Worm (Caenorhabditis elegans) whole organism, early embryonic: ENCODE results near the gene C05B5.17.

Experiments used
- B0310.2 ChIP-seq: sonication (generic microtip); optimal IDR thresholded peaks from 2 replicates; lab custom pipeline; 2016; ENCODE audit warnings: mild to moderate bottlenecking, missing genetic modification characterization, missing compliant biosample characterization
- ama-1 ChIP-seq: fragments of 150-350 bp; optimal IDR thresholded peaks from 2 replicates; lab custom pipeline; 2014
- ceh-13 ChIP-seq: fragments of 200-800 bp; sonication (Bioruptor generic); optimal IDR thresholded peaks from 2 replicates; lab custom pipeline; 2018; ENCODE audit warnings: mild to moderate bottlenecking, missing genetic modification characterization, missing compliant biosample characterization
- ceh-36 ChIP-seq: sonication (generic microtip); optimal IDR thresholded peaks from 2 replicates; lab custom pipeline; 2016; ENCODE audit warnings: missing genetic modification characterization, inconsistent platforms, missing compliant biosample characterization
- flt-1 ChIP-seq: fragments of 200-800 bp; sonication (Bioruptor generic); IDR thresholded peaks from 2 replicates; pipeline ENCODE4 v1.3.6; 2022; ENCODE audit warnings: missing genetic modification characterization, missing compliant biosample characterization
- hmbx-1 ChIP-seq: sonication (generic microtip); optimal IDR thresholded peaks from 2 replicates; lab custom pipeline; 2016; ENCODE audit warnings: mild to moderate bottlenecking, missing genetic modification characterization, missing compliant biosample characterization
- pes-1 ChIP-seq: fragments of 200-800 bp; sonication (Bioruptor generic); IDR thresholded peaks from 2 replicates; pipeline ENCODE4 v1.3.6; 2022; ENCODE audit warnings: missing genetic modification reagents, missing genetic modification characterization, missing compliant biosample characterization
- tbx-11 ChIP-seq: fragments of 200-800 bp; sonication (Bioruptor generic); IDR thresholded peaks from 2 replicates; pipeline ENCODE4 v1.3.6; 2022; ENCODE audit warnings: missing genetic modification characterization, missing compliant biosample characterization

DNA sequence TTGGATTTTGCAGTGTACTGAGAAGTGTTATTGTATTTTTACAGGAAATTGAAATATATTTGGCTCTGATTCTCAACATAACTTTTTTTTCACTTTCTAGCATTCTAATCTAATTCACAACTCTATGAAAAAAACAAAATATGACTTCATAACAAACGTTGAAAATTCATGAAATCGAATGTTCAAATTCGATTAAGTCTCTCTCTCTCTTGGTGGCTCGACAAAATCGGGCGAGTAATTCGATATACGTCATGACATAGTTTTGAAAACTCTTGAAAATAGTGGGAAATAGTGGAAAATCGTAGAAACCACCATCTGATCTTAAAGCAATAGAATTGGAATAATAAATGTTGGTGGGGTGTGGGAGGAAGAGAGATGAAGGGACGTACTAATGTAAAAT, 18.9 kb upstream of the C05B5.17 start:
- no peak for TF ChIP-seq ama-1
- no peak for TF ChIP-seq tbx-11 (GFP tag; lab: Robert Waterston, UW)
- TF ChIP-seq pes-1 = no peak
- no peak for TF ChIP-seq flt-1
- TF ChIP-seq B0310.2 (tag; lab: Kevin White, UChicago) = no peak
- no peak for TF ChIP-seq hmbx-1 (tag; lab: Kevin White, UChicago)
- no peak for TF ChIP-seq ceh-13 (GFP tag; lab: Kevin White, UChicago)
- no peak for TF ChIP-seq ceh-36 (tag; lab: Kevin White, UChicago)
